Fruit fly (Drosophila melanogaster) whole organism, embryonic: ENCODE measurements around the gene CG7370.

Experiments
- Atf3 ChIP-seq: fragments of 200-800 bp; sonication (Bioruptor generic); optimal IDR thresholded peaks from 3 replicates; lab custom pipeline; 2016; ENCODE audit warnings: missing biosample characterization, missing genetic modification characterization
- CG10366 ChIP-seq: fragments of 200-800 bp; sonication (Bioruptor generic); IDR thresholded peaks from 2 replicates; pipeline ENCODE4 v1.3.6; 2022; ENCODE audit warnings: missing biosample characterization, missing genetic modification characterization
- CG10431 ChIP-seq: fragments of 200-800 bp; sonication (Bioruptor generic); optimal IDR thresholded peaks from 3 replicates; lab custom pipeline; 2018; ENCODE audit warnings: missing biosample characterization, mild to moderate bottlenecking, missing genetic modification characterization
- CG10462 ChIP-seq: fragments of 200-800 bp; sonication (Bioruptor generic); optimal IDR thresholded peaks from 2 replicates; lab custom pipeline; 2016; ENCODE audit warnings: missing biosample characterization, missing genetic modification characterization
- CG12391 ChIP-seq: fragments of 200-800 bp; sonication (Bioruptor generic); optimal IDR thresholded peaks from 3 replicates; lab custom pipeline; 2018; ENCODE audit warnings: missing biosample characterization, mild to moderate bottlenecking, missing genetic modification characterization, moderate library complexity
- CG14441 ChIP-seq: fragments of 200-800 bp; sonication (Bioruptor generic); IDR thresholded peaks from 2 replicates; pipeline ENCODE4 v1.3.6; 2022; ENCODE audit warnings: missing biosample characterization, missing genetic modification characterization
- CG15073 ChIP-seq: fragments of 200-800 bp; sonication (Bioruptor generic); optimal IDR thresholded peaks from 2 replicates; lab custom pipeline; 2016; ENCODE audit warnings: missing biosample characterization, missing genetic modification characterization
- CG1529 ChIP-seq: fragments of 200-800 bp; sonication (Bioruptor generic); optimal IDR thresholded peaks from 3 replicates; lab custom pipeline; 2018; ENCODE audit warnings: missing biosample characterization, missing genetic modification characterization
- CG1602 ChIP-seq: fragments of 200-800 bp; sonication (Bioruptor generic); optimal IDR thresholded peaks from 3 replicates; lab custom pipeline; 2016; ENCODE audit warnings: missing biosample characterization, missing genetic modification characterization
- CG17359 ChIP-seq: fragments of 200-800 bp; sonication (Bioruptor generic); optimal IDR thresholded peaks from 3 replicates; lab custom pipeline; 2018; ENCODE audit warnings: missing biosample characterization, mild to moderate bottlenecking, missing genetic modification characterization, moderate library complexity
- CG17612 ChIP-seq: fragments of 200-800 bp; sonication (Bioruptor generic); IDR thresholded peaks from 2 replicates; pipeline ENCODE4 v1.3.6; 2022; ENCODE audit warnings: missing biosample characterization, missing genetic modification characterization
- CG18764 ChIP-seq: fragments of 200-800 bp; sonication (Bioruptor generic); optimal IDR thresholded peaks from 3 replicates; lab custom pipeline; 2016; ENCODE audit warnings: missing biosample characterization, missing genetic modification characterization
- CG4282 ChIP-seq: fragments of 200-800 bp; sonication (Bioruptor generic); optimal IDR thresholded peaks from 2 replicates; lab custom pipeline; 2016; ENCODE audit warnings: missing biosample characterization, missing genetic modification characterization
- CG7372 ChIP-seq: fragments of 200-800 bp; sonication (Bioruptor generic); IDR thresholded peaks from 2 replicates; pipeline ENCODE4 v1.3.6; 2022; ENCODE audit warnings: missing biosample characterization, missing genetic modification characterization
- CG7556 ChIP-seq: fragments of 200-800 bp; sonication (Bioruptor generic); optimal IDR thresholded peaks from 2 replicates; lab custom pipeline; 2017; ENCODE audit warnings: missing biosample characterization, mild to moderate bottlenecking, missing genetic modification characterization
- CG7745 ChIP-seq: fragments of 200-800 bp; sonication (Bioruptor generic); optimal IDR thresholded peaks from 2 replicates; lab custom pipeline; 2018; ENCODE audit warnings: missing biosample characterization, mild to moderate bottlenecking, missing genetic modification characterization, moderate library complexity
- CG7786 ChIP-seq: fragments of 200-800 bp; sonication (Bioruptor generic); optimal IDR thresholded peaks from 2 replicates; lab custom pipeline; 2016; ENCODE audit warnings: missing biosample characterization, missing genetic modification characterization
- CG7963 ChIP-seq: fragments of 200-800 bp; sonication (Bioruptor generic); IDR thresholded peaks from 3 replicates; pipeline ENCODE4 v1.3.6; 2022; ENCODE audit warnings: missing biosample characterization, missing genetic modification characterization; ENCODE audit not compliant: partially characterized antibody
- CG8478 ChIP-seq: fragments of >200 bp; optimal IDR thresholded peaks from 2 replicates; lab custom pipeline; 2018
- CG8765 ChIP-seq: fragments of 200-800 bp; sonication (Bioruptor generic); IDR thresholded peaks from 2 replicates; pipeline ENCODE4 v1.3.6; 2022; ENCODE audit warnings: missing biosample characterization, missing genetic modification characterization
- CG9817 ChIP-seq: fragments of 200-800 bp; sonication (Bioruptor generic); optimal IDR thresholded peaks from 2 replicates; lab custom pipeline; 2018; ENCODE audit warnings: missing biosample characterization, mild to moderate bottlenecking, missing genetic modification characterization, moderate library complexity
- Ets65A ChIP-seq: fragments of 200-800 bp; sonication (Bioruptor generic); peaks from one replicate; lab custom pipeline; 2016; ENCODE audit warnings: missing biosample characterization, missing genetic modification characterization
- Gsc ChIP-seq: fragments of 200-800 bp; sonication (Bioruptor generic); IDR thresholded peaks from 2 replicates; pipeline ENCODE4 v1.3.6; 2022; ENCODE audit warnings: missing biosample characterization, missing genetic modification characterization
- HLH54F ChIP-seq: fragments of 200-800 bp; sonication (Bioruptor generic); optimal IDR thresholded peaks from 3 replicates; lab custom pipeline; 2016; ENCODE audit warnings: missing biosample characterization, missing genetic modification characterization
- Hr51 ChIP-seq, 2 experiments: fragments of 200-800 bp; sonication (Bioruptor generic); optimal IDR thresholded peaks; 2 replicates in 1 of 2; 3 replicates in 1 of 2; lab custom pipeline; 2016 to 2018; ENCODE audit warnings: missing biosample characterization in 2 of 2, missing genetic modification characterization in 2 of 2, mild to moderate bottlenecking in 1 of 2, moderate library complexity in 1 of 2
- Jarid2 ChIP-seq: fragments of 200-800 bp; sonication (Bioruptor generic); optimal IDR thresholded peaks from 3 replicates; lab custom pipeline; 2017; ENCODE audit warnings: mild to moderate bottlenecking, missing biosample characterization, missing genetic modification reagents, missing genetic modification characterization
- Ptx1 ChIP-seq: fragments of 200-800 bp; sonication (Bioruptor generic); IDR thresholded peaks from 2 replicates; pipeline ENCODE4 v1.3.6; 2022; ENCODE audit warnings: missing biosample characterization, missing genetic modification characterization
- TFAM ChIP-seq: fragments of 200-800 bp; sonication (Bioruptor generic); optimal IDR thresholded peaks from 2 replicates; lab custom pipeline; 2017; ENCODE audit warnings: missing biosample characterization, missing genetic modification characterization, inconsistent platforms
- Vsx1 ChIP-seq: fragments of 200-800 bp; sonication (Bioruptor generic); optimal IDR thresholded peaks from 2 replicates; lab custom pipeline; 2017; ENCODE audit warnings: missing biosample characterization, mild to moderate bottlenecking, missing genetic modification characterization, missing genetic modification reagents
- Xrp1 ChIP-seq: fragments of 200-800 bp; sonication (Bioruptor generic); IDR thresholded peaks from 2 replicates; pipeline ENCODE4 v1.3.6; 2022; ENCODE audit warnings: missing biosample characterization, missing genetic modification characterization
- amos ChIP-seq: fragments of 200-800 bp; sonication (Bioruptor generic); IDR thresholded peaks from 2 replicates; pipeline ENCODE4 v1.3.6; 2022; ENCODE audit warnings: missing biosample characterization, missing genetic modification characterization; ENCODE audit not compliant: partially characterized antibody
- bcd ChIP-seq: fragments of 200-800 bp; sonication (Bioruptor generic); optimal IDR thresholded peaks from 2 replicates; lab custom pipeline; 2017; ENCODE audit warnings: missing biosample characterization, mild to moderate bottlenecking, missing genetic modification characterization
- corto ChIP-seq: fragments of 200-800 bp; sonication (Bioruptor generic); optimal IDR thresholded peaks from 2 replicates; lab custom pipeline; 2016; ENCODE audit warnings: missing biosample characterization, mild to moderate bottlenecking, missing genetic modification characterization, moderate library complexity
- crp ChIP-seq, 2 experiments: fragments of 200-800 bp; sonication (Bioruptor generic); optimal IDR thresholded peaks; 2 replicates in 1 of 2; 3 replicates in 1 of 2; lab custom pipeline; 2017; ENCODE audit warnings: missing biosample characterization in 2 of 2, missing genetic modification characterization in 2 of 2, mild to moderate bottlenecking in 1 of 2, moderate library complexity in 1 of 2
- danr ChIP-seq: fragments of 200-800 bp; sonication (Bioruptor generic); IDR thresholded peaks from 2 replicates; pipeline ENCODE4 v1.3.6; 2022; ENCODE audit warnings: missing biosample characterization, missing genetic modification characterization
- dpn ChIP-seq, 2 experiments: fragments of 200-800 bp; sonication (Bioruptor generic); optimal IDR thresholded peaks; 3 replicates each; lab custom pipeline; 2016; ENCODE audit warnings: missing biosample characterization in 2 of 2, missing genetic modification characterization in 2 of 2
- emc ChIP-seq: fragments of 200-800 bp; sonication (Bioruptor generic); optimal IDR thresholded peaks from 2 replicates; lab custom pipeline; 2016; ENCODE audit warnings: missing biosample characterization, missing genetic modification characterization
- fu2 ChIP-seq: fragments of 200-800 bp; sonication (Bioruptor generic); optimal IDR thresholded peaks from 2 replicates; lab custom pipeline; 2016; ENCODE audit warnings: missing biosample characterization, missing genetic modification characterization
- gsb ChIP-seq: fragments of 200-800 bp; sonication (Bioruptor generic); IDR thresholded peaks from 2 replicates; pipeline ENCODE4 v1.3.6; 2022; ENCODE audit warnings: missing biosample characterization, missing genetic modification characterization
- ham ChIP-seq: fragments of 200-800 bp; sonication (Bioruptor generic); IDR thresholded peaks from 2 replicates; pipeline ENCODE4 v1.3.6; 2022; ENCODE audit warnings: missing biosample characterization, missing genetic modification characterization
- hbn ChIP-seq: fragments of 200-800 bp; sonication (Bioruptor generic); IDR thresholded peaks from 2 replicates; pipeline ENCODE4 v1.3.6; 2022; ENCODE audit warnings: missing biosample characterization, missing genetic modification characterization; ENCODE audit not compliant: partially characterized antibody
- hth ChIP-seq: fragments of >200 bp; optimal IDR thresholded peaks from 2 replicates; lab custom pipeline; 2017; ENCODE audit warnings: inconsistent platforms
- lmd ChIP-seq: fragments of 200-800 bp; sonication (Bioruptor generic); IDR thresholded peaks from 2 replicates; pipeline ENCODE4 v1.3.6; 2022; ENCODE audit warnings: missing biosample characterization, missing genetic modification characterization
- sd ChIP-seq: fragments of 200-800 bp; sonication (Bioruptor generic); optimal IDR thresholded peaks from 3 replicates; lab custom pipeline; 2018; ENCODE audit warnings: missing biosample characterization, mild to moderate bottlenecking, missing genetic modification characterization, moderate library complexity
- shn ChIP-seq: fragments of 200-800 bp; sonication (Bioruptor generic); optimal IDR thresholded peaks from 3 replicates; lab custom pipeline; 2016; ENCODE audit warnings: missing biosample characterization, missing genetic modification characterization
- sisA ChIP-seq: fragments of 200-800 bp; sonication (Bioruptor generic); IDR thresholded peaks from 2 replicates; pipeline ENCODE4 v1.3.6; 2022; ENCODE audit warnings: missing biosample characterization, missing genetic modification characterization
- sob ChIP-seq: fragments of 200-800 bp; sonication (Bioruptor generic); IDR thresholded peaks from 2 replicates; pipeline ENCODE4 v1.3.6; 2022; ENCODE audit warnings: missing biosample characterization, missing genetic modification characterization
- tgo ChIP-seq: fragments of 200-800 bp; sonication (Bioruptor generic); IDR thresholded peaks from 3 replicates; pipeline ENCODE4 v1.3.6; 2022; ENCODE audit warnings: missing biosample characterization, missing genetic modification characterization
- trh ChIP-seq: fragments of 200-800 bp; sonication (Bioruptor generic); optimal IDR thresholded peaks from 2 replicates; lab custom pipeline; 2016; ENCODE audit warnings: missing biosample characterization, missing genetic modification characterization
- zfh2 ChIP-seq: fragments of 200-800 bp; sonication (Bioruptor generic); optimal IDR thresholded peaks from 2 replicates; lab custom pipeline; 2016; ENCODE audit warnings: missing biosample characterization, missing genetic modification characterization

Gene CG7370

dm6 chr3L:21738175-21739016, 31.2 kb upstream of the CG7370 start, which contains the start of gene CG14567 (continued):
- TF ChIP-seq gsb (GFP tag; lab: Robert Waterston, UW) (no peak), CG17359 (tag; lab: Kevin White, UChicago) (no peak), TFAM (no peak), Gsc (GFP tag; lab: Robert Waterston, UW) (no peak), HLH54F (GFP tag; lab: Kevin White, UChicago) (no peak), zfh2 (no peak), CG7963 (GFP tag; lab: Robert Waterston, UW) (no peak), Hr51 (GFP tag; optimal IDR thresholded peaks at IDR 0.05; lab: Kevin White, UChicago) (peak in 1 of 2 experiments; percentile 59), Xrp1 (GFP tag; lab: Robert Waterston, UW) (peak; percentile 45; the same call in 1 of the 2 replicates), emc (no peak), Ptx1 (GFP tag; lab: Robert Waterston, UW) (peak; percentile 42; the same call in 1 of the 2 replicates), amos (GFP tag; lab: Robert Waterston, UW) (no peak), CG8765 (GFP tag; lab: Robert Waterston, UW) (no peak), lmd (GFP tag; lab: Robert Waterston, UW) (peak; percentile 36; the same call in 1 of the 2 replicates), shn (GFP tag; lab: Kevin White, UChicago) (no peak), CG1602 (GFP tag; lab: Kevin White, UChicago) (no peak), CG4282 (GFP tag; lab: Kevin White, UChicago) (no peak), sd (tag; lab: Kevin White, UChicago) (no peak), CG1529 (GFP tag; lab: Kevin White, UChicago) (no peak), Atf3 (GFP tag; lab: Kevin White, UChicago) (no peak), trh (GFP tag; lab: Kevin White, UChicago) (no peak), CG14441 (GFP tag; lab: Robert Waterston, UW) (peak; percentile 36; the same call in 1 of the 2 replicates), crp (GFP tag; optimal IDR thresholded peaks at IDR 0.05; lab: Kevin White, UChicago) (no peak), CG7556 (GFP tag; lab: Kevin White, UChicago) (no peak), Ets65A (no peak), tgo (peak; percentile 45; the same call in 2 of the 3 replicates), corto (GFP tag; lab: Kevin White, UChicago) (no peak), dpn (GFP tag; optimal IDR thresholded peaks at IDR 0.05; lab: Kevin White, UChicago) (peak in 1 of 2 experiments; percentile 8), fu2 (GFP tag; lab: Kevin White, UChicago) (no peak), CG8478 (lab: Kevin White, UChicago) (no peak), hbn (GFP tag; lab: Robert Waterston, UW) (no peak), CG10462 (GFP tag; lab: Kevin White, UChicago) (no peak), sisA (GFP tag; lab: Robert Waterston, UW) (peak; percentile 22; the same call in 1 of the 2 replicates), CG7745 (no peak), CG17612 (GFP tag; lab: Robert Waterston, UW) (no peak), danr (GFP tag; lab: Robert Waterston, UW) (no peak), Vsx1 (GFP tag; lab: Kevin White, UChicago) (no peak), CG7372 (GFP tag; lab: Robert Waterston, UW) (no peak), sob (GFP tag; lab: Robert Waterston, UW) (no peak), CG18764 (GFP tag; lab: Kevin White, UChicago) (no peak), CG10366 (peak; percentile 21; the same call in 1 of the 2 replicates), hth (lab: Kevin White, UChicago) (no peak), CG9817 (tag; lab: Kevin White, UChicago) (no peak), CG10431 (GFP tag; lab: Kevin White, UChicago) (no peak), Jarid2 (GFP tag; lab: Kevin White, UChicago) (no peak), ham (GFP tag; lab: Robert Waterston, UW) (no peak), CG15073 (GFP tag; lab: Kevin White, UChicago) (no peak), bcd (no peak), CG12391 (peak; percentile 36), CG7786 (GFP tag; lab: Kevin White, UChicago) (no peak)
